Fruit fly (Drosophila melanogaster): ENCODE measurements around the gene CG34375.
A peak's percentile ranks its signal among the peaks of the same experiment; 100 is the strongest.

- TF ChIP-seq CG8301 (tag; optimal IDR thresholded peaks at IDR 0.05) (no peak), CG4496 (GFP tag; IDR thresholded peaks at IDR 0.05) (peak; percentile 65), CG10348 (GFP tag; IDR thresholded peaks at IDR 0.05) (no peak), D1 (tag; optimal IDR thresholded peaks at IDR 0.05) (no peak), CG12605 (GFP tag; IDR thresholded peaks at IDR 0.05) (no peak)
Observed at dm6 chr3R:23010406-23010805, at the start of gene CG34375.

Measured in whole organism, pupa.